Worm (Caenorhabditis elegans) whole organism, L1 larva: Measurements from ENCODE around the gene C48B4.11.

ENCODE experiments used
- C16A3.4 ChIP-seq: fragments of 150-350 bp; optimal IDR thresholded peaks from 2 replicates; lab custom pipeline; 2014; ENCODE audit warnings: missing biosample characterization, missing genetic modification characterization
- C34B4.2 ChIP-seq: sonication (generic microtip); optimal IDR thresholded peaks from 2 replicates; lab custom pipeline; 2017; ENCODE audit warnings: mild to moderate bottlenecking, missing genetic modification characterization, missing compliant biosample characterization
- F16B12.6 ChIP-seq: fragments of 150-350 bp; optimal IDR thresholded peaks from 2 replicates; lab custom pipeline; 2014; ENCODE audit warnings: missing biosample characterization, missing genetic modification characterization
- aha-1 ChIP-seq: fragments of 150-350 bp; optimal IDR thresholded peaks from 2 replicates; lab custom pipeline; 2014; ENCODE audit warnings: missing biosample characterization, missing genetic modification characterization
- alr-1 ChIP-seq: fragments of 200-800 bp; sonication (Bioruptor generic); optimal IDR thresholded peaks from 2 replicates; lab custom pipeline; 2018; ENCODE audit warnings: borderline replicate concordance, mild to moderate bottlenecking, missing genetic modification characterization, missing compliant biosample characterization
- aly-2 ChIP-seq: fragments of 150-350 bp; optimal IDR thresholded peaks from 2 replicates; lab custom pipeline; 2014; ENCODE audit warnings: missing biosample characterization, missing genetic modification characterization
- ama-1 ChIP-seq: fragments of 150-350 bp; optimal IDR thresholded peaks from 2 replicates; lab custom pipeline; 2014
- blmp-1 ChIP-seq: fragments of 150-350 bp; optimal IDR thresholded peaks from 2 replicates; lab custom pipeline; 2014; ENCODE audit warnings: missing biosample characterization, missing genetic modification characterization
- ceh-63 ChIP-seq: fragments of 200-800 bp; sonication (Bioruptor generic); optimal IDR thresholded peaks from 2 replicates; lab custom pipeline; 2018; ENCODE audit warnings: mild to moderate bottlenecking, missing genetic modification characterization, missing compliant biosample characterization
- ceh-88 ChIP-seq: fragments of 200-800 bp; sonication (Bioruptor generic); IDR thresholded peaks from 2 replicates; pipeline ENCODE4 v1.3.6; 2022; ENCODE audit warnings: missing genetic modification characterization, missing compliant biosample characterization
- ceh-90 ChIP-seq: sonication (generic microtip); optimal IDR thresholded peaks from 2 replicates; lab custom pipeline; 2016; ENCODE audit warnings: missing genetic modification characterization, missing compliant biosample characterization
- ces-1 ChIP-seq: fragments of 150-350 bp; optimal IDR thresholded peaks from 2 replicates; lab custom pipeline; 2014; ENCODE audit warnings: missing biosample characterization, missing genetic modification reagents, missing genetic modification characterization
- dpl-1 ChIP-seq, 3 experiments: fragments of 150-350 bp in 2 of 3; sonication (generic microtip) in 1 of 3; optimal IDR thresholded peaks; 2 replicates each; lab custom pipeline; 2014 to 2017; ENCODE audit warnings: missing biosample characterization in 3 of 3, missing genetic modification characterization in 3 of 3, missing genetic modification reagents in 3 of 3
- dsc-1 ChIP-seq: sonication (generic microtip); optimal IDR thresholded peaks from 2 replicates; lab custom pipeline; 2016; ENCODE audit warnings: mild to moderate bottlenecking, missing genetic modification characterization, missing compliant biosample characterization
- efl-1 ChIP-seq, 4 experiments: fragments of 150-350 bp; optimal IDR thresholded peaks in 3 of 4; peaks in 1 of 4; 1 replicate in 1 of 4; 2 replicates in 3 of 4; lab custom pipeline; 2014; ENCODE audit warnings: missing biosample characterization in 2 of 4, missing genetic modification characterization in 2 of 4, missing genetic modification reagents in 2 of 4
- efl-3 ChIP-seq: fragments of 200-800 bp; sonication (Bioruptor generic); optimal IDR thresholded peaks from 2 replicates; lab custom pipeline; 2018; ENCODE audit warnings: mild to moderate bottlenecking, missing genetic modification characterization, missing compliant biosample characterization
- egl-13 ChIP-seq: sonication (generic microtip); optimal IDR thresholded peaks from 2 replicates; lab custom pipeline; 2016; ENCODE audit warnings: missing genotype, missing genetic modification reagents, missing genetic modification characterization, missing compliant biosample characterization
- elt-2 ChIP-seq: sonication (generic microtip); optimal IDR thresholded peaks from 2 replicates; lab custom pipeline; 2016; ENCODE audit warnings: missing genetic modification characterization, mild to moderate bottlenecking, inconsistent platforms, missing compliant biosample characterization, missing genetic modification reagents
- elt-3 ChIP-seq, 6 experiments: fragments of 150-350 bp in 1 of 6; sonication (generic microtip); optimal IDR thresholded peaks; 2 replicates each; lab custom pipeline; 2017 to 2018; ENCODE audit warnings: missing biosample characterization in 6 of 6, missing genetic modification characterization in 6 of 6, inconsistent platforms in 1 of 6
- fkh-8 ChIP-seq: sonication (generic microtip); optimal IDR thresholded peaks from 2 replicates; lab custom pipeline; 2016; ENCODE audit warnings: mild to moderate bottlenecking, missing genetic modification characterization, missing compliant biosample characterization
- fos-1 ChIP-seq: fragments of 150-350 bp; optimal IDR thresholded peaks from 2 replicates; lab custom pipeline; 2014; ENCODE audit warnings: missing biosample characterization, missing genetic modification characterization
- hpl-2 ChIP-seq: fragments of 150-350 bp; optimal IDR thresholded peaks from 2 replicates; lab custom pipeline; 2014; ENCODE audit warnings: missing biosample characterization, missing genetic modification reagents, missing genetic modification characterization
- irx-1 ChIP-seq: sonication (generic microtip); optimal IDR thresholded peaks from 2 replicates; lab custom pipeline; 2016; ENCODE audit warnings: missing genetic modification characterization, missing compliant biosample characterization
- jun-1 ChIP-seq: fragments of 150-350 bp; optimal IDR thresholded peaks from 2 replicates; lab custom pipeline; 2014; ENCODE audit warnings: missing biosample characterization, missing genetic modification reagents, missing genetic modification characterization
- lin-15B ChIP-seq: fragments of 150-350 bp; sonication (generic microtip); optimal IDR thresholded peaks from 3 replicates; lab custom pipeline; 2014; ENCODE audit warnings: missing biosample characterization, missing genetic modification characterization
- lin-35 ChIP-seq, 2 experiments: fragments of 150-350 bp; optimal IDR thresholded peaks; 2 replicates each; lab custom pipeline; 2014; ENCODE audit warnings: missing biosample characterization in 2 of 2, missing genetic modification characterization in 2 of 2, missing genetic modification reagents in 2 of 2
- lin-39 ChIP-seq: fragments of 150-350 bp; optimal IDR thresholded peaks from 2 replicates; lab custom pipeline; 2014; ENCODE audit warnings: missing biosample characterization, missing genetic modification reagents, missing genetic modification characterization
- lsy-2 ChIP-seq, 2 experiments: fragments of 150-350 bp; optimal IDR thresholded peaks; 2 replicates each; lab custom pipeline; 2014; ENCODE audit warnings: missing biosample characterization in 2 of 2, missing genetic modification characterization in 2 of 2
- mab-9 ChIP-seq: fragments of 200-800 bp; sonication (Bioruptor generic); IDR thresholded peaks from 2 replicates; pipeline ENCODE4 v1.3.6; 2022; ENCODE audit warnings: missing genetic modification reagents, missing genetic modification characterization, missing compliant biosample characterization
- mdl-1 ChIP-seq, 2 experiments: fragments of 150-350 bp; optimal IDR thresholded peaks; 2 replicates each; lab custom pipeline; 2014 to 2017; ENCODE audit warnings: missing biosample characterization in 2 of 2, missing genetic modification characterization in 2 of 2, inconsistent platforms in 1 of 2
- mef-2 ChIP-seq: fragments of 150-350 bp; optimal IDR thresholded peaks from 2 replicates; lab custom pipeline; 2014; ENCODE audit warnings: missing biosample characterization, missing genetic modification characterization
- mep-1 ChIP-seq: fragments of 150-350 bp; optimal IDR thresholded peaks from 2 replicates; lab custom pipeline; 2014; ENCODE audit warnings: missing biosample characterization, missing genetic modification characterization
- nhr-12 ChIP-seq: sonication (generic microtip); optimal IDR thresholded peaks from 2 replicates; lab custom pipeline; 2017; ENCODE audit warnings: missing biosample characterization, missing genetic modification characterization
- nhr-19 ChIP-seq: fragments of 200-800 bp; sonication (Bioruptor generic); conservative IDR thresholded peaks from 2 replicates; pipeline ENCODE4 v1.3.6; 2022; ENCODE audit warnings: missing genetic modification characterization, missing compliant biosample characterization
- nhr-20 ChIP-seq: sonication (generic microtip); optimal IDR thresholded peaks from 2 replicates; lab custom pipeline; 2016; ENCODE audit warnings: mild to moderate bottlenecking, missing genetic modification characterization, missing compliant biosample characterization
- nhr-28 ChIP-seq: fragments of 150-350 bp; optimal IDR thresholded peaks from 2 replicates; lab custom pipeline; 2014; ENCODE audit warnings: missing biosample characterization, missing genetic modification characterization
- nhr-47 ChIP-seq: sonication (generic microtip); optimal IDR thresholded peaks from 2 replicates; lab custom pipeline; 2016; ENCODE audit warnings: mild to moderate bottlenecking, missing genetic modification characterization, moderate library complexity, missing compliant biosample characterization
- nhr-90 ChIP-seq: sonication (generic microtip); optimal IDR thresholded peaks from 2 replicates; lab custom pipeline; 2016; ENCODE audit warnings: mild to moderate bottlenecking, missing genetic modification characterization, missing compliant biosample characterization; ENCODE audit not compliant: poor library complexity
- pag-3 ChIP-seq: sonication (generic microtip); optimal IDR thresholded peaks from 2 replicates; lab custom pipeline; 2017; ENCODE audit warnings: missing genetic modification characterization, mild to moderate bottlenecking, missing compliant biosample characterization, antibody characterized with exemption, borderline replicate concordance; ENCODE audit not compliant: insufficient read depth
- pax-3 ChIP-seq: fragments of 200-800 bp; sonication (Bioruptor generic); optimal IDR thresholded peaks from 2 replicates; lab custom pipeline; 2018; ENCODE audit warnings: mild to moderate bottlenecking, missing genetic modification characterization, moderate library complexity, missing compliant biosample characterization
- skn-1 ChIP-seq: fragments of 150-350 bp; optimal IDR thresholded peaks from 2 replicates; lab custom pipeline; 2014; ENCODE audit warnings: missing biosample characterization, missing genetic modification characterization
- snu-23 ChIP-seq: sonication (generic microtip); optimal IDR thresholded peaks from 2 replicates; lab custom pipeline; 2016; ENCODE audit warnings: missing genetic modification characterization, missing compliant biosample characterization
- sup-37 ChIP-seq: fragments of 200-800 bp; sonication (Bioruptor generic); optimal IDR thresholded peaks from 2 replicates; lab custom pipeline; 2018; ENCODE audit warnings: mild to moderate bottlenecking, missing genetic modification characterization, missing compliant biosample characterization
- swsn-7 ChIP-seq: sonication (generic microtip); optimal IDR thresholded peaks from 2 replicates; lab custom pipeline; 2016; ENCODE audit warnings: missing genetic modification characterization, missing compliant biosample characterization
- tbx-2 ChIP-seq: sonication (generic microtip); optimal IDR thresholded peaks from 2 replicates; lab custom pipeline; 2016; ENCODE audit warnings: missing genetic modification characterization, missing compliant biosample characterization
- tlp-1 ChIP-seq: fragments of 150-350 bp; optimal IDR thresholded peaks from 2 replicates; lab custom pipeline; 2014; ENCODE audit warnings: missing biosample characterization, missing genetic modification characterization
- unc-130 ChIP-seq: fragments of 150-350 bp; optimal IDR thresholded peaks from 2 replicates; lab custom pipeline; 2017; ENCODE audit warnings: missing biosample characterization, missing genetic modification characterization, inconsistent platforms
- unc-86 ChIP-seq: sonication (generic microtip); optimal IDR thresholded peaks from 2 replicates; lab custom pipeline; 2016; ENCODE audit warnings: missing genetic modification characterization, missing compliant biosample characterization
- unc-98 ChIP-seq: fragments of 200-800 bp; sonication (Bioruptor generic); IDR thresholded peaks from 2 replicates; pipeline ENCODE4 v1.3.6; 2022; ENCODE audit warnings: missing genetic modification characterization, missing compliant biosample characterization
- xbp-1 ChIP-seq: sonication (generic microtip); optimal IDR thresholded peaks from 2 replicates; lab custom pipeline; 2016; ENCODE audit warnings: missing genetic modification characterization, missing compliant biosample characterization
- ztf-11 ChIP-seq, 2 experiments: sonication (generic microtip); optimal IDR thresholded peaks; 2 replicates each; lab custom pipeline; 2016 to 2017; ENCODE audit warnings: missing genetic modification characterization in 2 of 2, missing biosample characterization in 1 of 2, missing compliant biosample characterization in 1 of 2

Gene C48B4.11

ce11 chrIII:9546016-9546659 is 19.8 kb downstream of the C48B4.11 start, which contains the start of gene unc-16:
Gene unc-16, plus strand, starts transcription at chrIII:9546258.
- peak; percentile 69; the same call in 1 of the 2 replicates for TF ChIP-seq mab-9
- no peak for TF ChIP-seq nhr-12 (tag; lab: Kevin White, UChicago)
- TF ChIP-seq nhr-47 (tag; lab: Kevin White, UChicago): peak; percentile 92
- TF ChIP-seq fkh-8: peak; percentile 90
- TF ChIP-seq nhr-28 (tag; lab: Kevin White, UChicago): no peak
- TF ChIP-seq fos-1 (tag; lab: Kevin White, UChicago): peak; percentile 77
- peak; percentile 48 to 98 for TF ChIP-seq mdl-1 (tag; optimal IDR thresholded peaks at IDR 0.05; lab: Kevin White, UChicago)
- TF ChIP-seq xbp-1 (tag; lab: Kevin White, UChicago): peak; percentile 90
- TF ChIP-seq unc-86: peak; percentile 92
- peak; percentile 87 for TF ChIP-seq skn-1
- peak; percentile 72 for TF ChIP-seq aly-2 (tag; lab: Kevin White, UChicago)
- peak; percentile 67 for TF ChIP-seq ceh-88 (GFP tag; lab: Robert Waterston, UW)
- peak; percentile 85 for TF ChIP-seq C16A3.4 (tag; lab: Kevin White, UChicago)
- TF ChIP-seq snu-23 (GFP tag; lab: Kevin White, UChicago): peak; percentile 95
- TF ChIP-seq tlp-1 (tag; lab: Kevin White, UChicago): no peak
- peak; percentile 89 for TF ChIP-seq dsc-1
- peak; percentile 69 for TF ChIP-seq pax-3 (tag; lab: Kevin White, UChicago)
- no peak for TF ChIP-seq C34B4.2 (tag; lab: Kevin White, UChicago)
- peak; percentile 88 for TF ChIP-seq egl-13 (tag; lab: Kevin White, UChicago)
- TF ChIP-seq unc-98 (GFP tag; lab: Robert Waterston, UW): no peak
- TF ChIP-seq hpl-2 (GFP tag; lab: Kevin White, UChicago): peak; percentile 7
- peak; percentile 86 for TF ChIP-seq lin-35 (GFP tag; optimal IDR thresholded peaks at IDR 0.05; lab: Kevin White, UChicago)
- peak; percentile 19 for TF ChIP-seq elt-2 (tag; lab: Kevin White, UChicago)
- peak in 2 of 6 experiments; percentile 29 to 54 for TF ChIP-seq elt-3 (tag; optimal IDR thresholded peaks at IDR 0.05; lab: Kevin White, UChicago)
- peak; percentile 72 for TF ChIP-seq blmp-1
- TF ChIP-seq lin-39: peak; percentile 35
- TF ChIP-seq pag-3 (tag; lab: Kevin White, UChicago): no peak
- TF ChIP-seq lsy-2 (tag; optimal IDR thresholded peaks at IDR 0.05; lab: Kevin White, UChicago): peak; percentile 99 to 100
- peak; percentile 77 to 84 (median 81) for TF ChIP-seq dpl-1 (GFP tag; optimal IDR thresholded peaks at IDR 0.05; lab: Kevin White, UChicago)
- peak; percentile 93 for TF ChIP-seq tbx-2 (tag; lab: Kevin White, UChicago)
- TF ChIP-seq mef-2 (tag; lab: Kevin White, UChicago): peak; percentile 44
- TF ChIP-seq efl-1 (optimal IDR thresholded peaks at IDR 0.05; lab: Kevin White, UChicago): peak; percentile 85 to 88
- TF ChIP-seq efl-1 (GFP tag; optimal IDR thresholded peaks at IDR 0.05 in 1 of 2; lab: Kevin White, UChicago): peak; percentile 82 to 98
- TF ChIP-seq ceh-90: peak; percentile 43
- TF ChIP-seq irx-1 (tag; lab: Kevin White, UChicago): peak; percentile 89
- TF ChIP-seq jun-1 (tag; lab: Kevin White, UChicago): peak; percentile 76
- peak; percentile 8 for TF ChIP-seq efl-3 (GFP tag; lab: Kevin White, UChicago)
- peak; percentile 95 for TF ChIP-seq mep-1 (tag; lab: Kevin White, UChicago)
- TF ChIP-seq ztf-11 (tag; optimal IDR thresholded peaks at IDR 0.05; lab: Kevin White, UChicago): peak in 1 of 2 experiments; percentile 78
- TF ChIP-seq sup-37 (GFP tag; lab: Kevin White, UChicago): peak; percentile 79
- TF ChIP-seq nhr-20 (tag; lab: Kevin White, UChicago): peak; percentile 90
- peak; percentile 51 for TF ChIP-seq ceh-63 (GFP tag; lab: Kevin White, UChicago)
- peak; percentile 94 for TF ChIP-seq swsn-7
- TF ChIP-seq lin-15B (tag; lab: Kevin White, UChicago): peak; percentile 82
- TF ChIP-seq alr-1 (tag; lab: Kevin White, UChicago): no peak
- TF ChIP-seq nhr-19 (GFP tag; lab: Robert Waterston, UW): peak; percentile 87
- TF ChIP-seq aha-1 (tag; lab: Kevin White, UChicago): peak; percentile 67
- TF ChIP-seq ama-1 (lab: Kevin White, UChicago): peak; percentile 83
- TF ChIP-seq F16B12.6 (tag; lab: Kevin White, UChicago): peak; percentile 69
- no peak for TF ChIP-seq ces-1
- TF ChIP-seq unc-130 (tag; lab: Kevin White, UChicago): peak; percentile 88
- peak; percentile 67 for TF ChIP-seq nhr-90 (tag; lab: Kevin White, UChicago)
